Fruit fly (Drosophila melanogaster): Measurements from ENCODE around the gene AsnS.
A peak's percentile ranks its signal among the peaks of the same experiment; 100 is the strongest.

AsnS gene

dm6 chr3L:21196563-21196962 lies 23.6 kb downstream of the AsnS start, which contains the start of the genes Targ3 and park (continued):
- TF ChIP-seq Sin3A (optimal IDR thresholded peaks at IDR 0.05): peak; percentile 42
- TF ChIP-seq Med (GFP tag): peak; percentile 89
- TF ChIP-seq dati (GFP tag; IDR thresholded peaks at IDR 0.05): no peak
- peak; percentile 15 for TF ChIP-seq CG14710 (tag; optimal IDR thresholded peaks at IDR 0.05)
- no peak for TF ChIP-seq CG3995 (GFP tag; optimal IDR thresholded peaks at IDR 0.05)
- TF ChIP-seq CG10209 (GFP tag; optimal IDR thresholded peaks at IDR 0.05): peak; percentile 30
- TF ChIP-seq CG11398 (GFP tag; optimal IDR thresholded peaks at IDR 0.05): peak; percentile 17
- no peak for TF ChIP-seq CG7963 (GFP tag; IDR thresholded peaks at IDR 0.05; ENCODE audit: partially characterized antibody)
- TF ChIP-seq MBD-R2 (GFP tag; IDR thresholded peaks at IDR 0.05): peak; percentile 97
- peak; percentile 19 for TF ChIP-seq bcd (GFP tag; optimal IDR thresholded peaks at IDR 0.05)
- TF ChIP-seq kay (GFP tag; optimal IDR thresholded peaks at IDR 0.05): no peak
- no peak for TF ChIP-seq CG31388 (GFP tag; optimal IDR thresholded peaks at IDR 0.05)
- TF ChIP-seq tgo (GFP tag; IDR thresholded peaks at IDR 0.05): no peak
- peak; percentile 60 for TF ChIP-seq Xbp1 (GFP tag; optimal IDR thresholded peaks at IDR 0.05)
- 0 out of 3 replicates have a peak, but pooled peaks have one; percentile 40 for TF ChIP-seq Dbx (GFP tag; IDR thresholded peaks at IDR 0.05)
- TF ChIP-seq knrl (GFP tag; IDR thresholded peaks at IDR 0.05; ENCODE audit: partially characterized antibody): no peak
- no peak for TF ChIP-seq jigr1 (GFP tag; IDR thresholded peaks at IDR 0.05)
- TF ChIP-seq CG13287 (GFP tag; IDR thresholded peaks at IDR 0.05; ENCODE audit: partially characterized antibody): peak; percentile 49
- TF ChIP-seq CG14014 (GFP tag; IDR thresholded peaks at IDR 0.05): no peak
- TF ChIP-seq CG1832 (GFP tag; optimal IDR thresholded peaks at IDR 0.05): no peak
- TF ChIP-seq Bteb2 (GFP tag; optimal IDR thresholded peaks at IDR 0.05): peak; percentile 19
- no peak for TF ChIP-seq CG15269 (tag; optimal IDR thresholded peaks at IDR 0.05)
- TF ChIP-seq bigmax (GFP tag; optimal IDR thresholded peaks at IDR 0.05): no peak
- peak; percentile 23 for TF ChIP-seq CG9437 (GFP tag; optimal IDR thresholded peaks at IDR 0.05)
- TF ChIP-seq CG18011 (GFP tag; optimal IDR thresholded peaks at IDR 0.05): peak; percentile 2
- TF ChIP-seq slbo (GFP tag; IDR thresholded peaks at IDR 0.05): peak; percentile 71
- TF ChIP-seq da (GFP tag; optimal IDR thresholded peaks at IDR 0.05): peak; percentile 58
- TF ChIP-seq CG17359 (tag; optimal IDR thresholded peaks at IDR 0.05): no peak
- TF ChIP-seq CG2202 (tag; optimal IDR thresholded peaks at IDR 0.05): no peak
- TF ChIP-seq CG16779 (GFP tag; IDR thresholded peaks at IDR 0.05): no peak
- peak; percentile 19 for TF ChIP-seq Fer1 (GFP tag; optimal IDR thresholded peaks at IDR 0.05)
- peak; percentile 17 for TF ChIP-seq CG30403 (GFP tag; optimal IDR thresholded peaks at IDR 0.05)
- TF ChIP-seq sug (tag; optimal IDR thresholded peaks at IDR 0.05): peak; percentile 7
- TF ChIP-seq PHDP (tag; optimal IDR thresholded peaks at IDR 0.05): peak; percentile 35

dm6 chr3L:21200587-21200986 lies 27.7 kb downstream of the AsnS start:
- TF ChIP-seq CG8290 (GFP tag; optimal IDR thresholded peaks at IDR 0.05): no peak
- no peak for TF ChIP-seq CG8290 (tag; optimal IDR thresholded peaks at IDR 0.05)
- TF ChIP-seq Tbp (GFP tag; optimal IDR thresholded peaks at IDR 0.05): no peak
- no peak for TF ChIP-seq dimm (GFP tag; IDR thresholded peaks at IDR 0.05)
- no peak for TF ChIP-seq CG2120 (GFP tag; optimal IDR thresholded peaks at IDR 0.05)
- TF ChIP-seq gcm (GFP tag; optimal IDR thresholded peaks at IDR 0.05): no peak
- TF ChIP-seq CG12744 (GFP tag; optimal IDR thresholded peaks at IDR 0.05): no peak
- no peak for TF ChIP-seq hkb (optimal IDR thresholded peaks at IDR 0.05)
- no peak for TF ChIP-seq hkb (GFP tag; IDR thresholded peaks at IDR 0.05)
- TF ChIP-seq wek (GFP tag; optimal IDR thresholded peaks at IDR 0.05): no peak
- TF ChIP-seq CG9727 (GFP tag; optimal IDR thresholded peaks at IDR 0.05): no peak
- no peak for TF ChIP-seq Fer3 (tag; optimal IDR thresholded peaks at IDR 0.05)
- no peak for TF ChIP-seq CG3838 (GFP tag; optimal IDR thresholded peaks at IDR 0.05)
- no peak for TF ChIP-seq CG7745 (tag; optimal IDR thresholded peaks at IDR 0.05)
- TF ChIP-seq CG3726 (GFP tag; IDR thresholded peaks at IDR 0.05): no peak
- TF ChIP-seq dmrt99B (tag; optimal IDR thresholded peaks at IDR 0.05): peak; percentile 5
- 0 out of 3 replicates have a peak, but pooled peaks have one; percentile 39 for TF ChIP-seq CG17361 (GFP tag; IDR thresholded peaks at IDR 0.05)
- TF ChIP-seq btn (GFP tag; optimal IDR thresholded peaks at IDR 0.05): no peak
- no peak for TF ChIP-seq jing (GFP tag; optimal IDR thresholded peaks at IDR 0.05)
- peak; percentile 10 for TF ChIP-seq CG2678 (tag; optimal IDR thresholded peaks at IDR 0.05)
